Worm (Caenorhabditis elegans) whole organism, mixed stage, embryonic: ENCODE data around the gene srh-181.

Experiments used
- lin-13 ChIP-seq: fragments of 150-350 bp; optimal IDR thresholded peaks from 2 replicates; lab custom pipeline; 2014; ENCODE audit warnings: missing biosample characterization, missing genetic modification characterization
- lin-32 ChIP-seq: fragments of 200-800 bp; sonication (Bioruptor generic); optimal IDR thresholded peaks from 2 replicates; lab custom pipeline; 2018; ENCODE audit warnings: mild to moderate bottlenecking, missing genetic modification characterization, missing compliant biosample characterization
- lsy-2 ChIP-seq: fragments of 150-350 bp; optimal IDR thresholded peaks from 2 replicates; lab custom pipeline; 2014; ENCODE audit warnings: missing biosample characterization, missing genetic modification characterization
- pha-4 ChIP-seq: fragments of 150-350 bp; optimal IDR thresholded peaks from 2 replicates; lab custom pipeline; 2018; ENCODE audit warnings: missing biosample characterization, missing genetic modification reagents, missing genetic modification characterization
- sem-2 ChIP-seq: fragments of 200-800 bp; sonication (Bioruptor generic); optimal IDR thresholded peaks from 2 replicates; lab custom pipeline; 2018; ENCODE audit warnings: mild to moderate bottlenecking, missing genetic modification characterization, missing compliant biosample characterization
- snpc-4 ChIP-seq: fragments of 150-350 bp; optimal IDR thresholded peaks from 2 replicates; lab custom pipeline; 2014; ENCODE audit warnings: missing biosample characterization, missing genetic modification characterization
- sptf-1 ChIP-seq: sonication (generic microtip); optimal IDR thresholded peaks from 2 replicates; lab custom pipeline; 2017; ENCODE audit warnings: mild to moderate bottlenecking, missing genetic modification characterization, moderate library complexity, missing compliant biosample characterization
- unc-39 ChIP-seq: fragments of 150-350 bp; optimal IDR thresholded peaks from 2 replicates; lab custom pipeline; 2014; ENCODE audit warnings: missing biosample characterization, missing genetic modification characterization
- unc-62 ChIP-seq: fragments of 150-350 bp; optimal IDR thresholded peaks from 2 replicates; lab custom pipeline; 2014; ENCODE audit warnings: missing biosample characterization, missing genetic modification reagents, missing genetic modification characterization
- ztf-11 ChIP-seq: fragments of 150-350 bp; optimal IDR thresholded peaks from 2 replicates; lab custom pipeline; 2014; ENCODE audit warnings: missing biosample characterization, missing genetic modification characterization

DNA sequence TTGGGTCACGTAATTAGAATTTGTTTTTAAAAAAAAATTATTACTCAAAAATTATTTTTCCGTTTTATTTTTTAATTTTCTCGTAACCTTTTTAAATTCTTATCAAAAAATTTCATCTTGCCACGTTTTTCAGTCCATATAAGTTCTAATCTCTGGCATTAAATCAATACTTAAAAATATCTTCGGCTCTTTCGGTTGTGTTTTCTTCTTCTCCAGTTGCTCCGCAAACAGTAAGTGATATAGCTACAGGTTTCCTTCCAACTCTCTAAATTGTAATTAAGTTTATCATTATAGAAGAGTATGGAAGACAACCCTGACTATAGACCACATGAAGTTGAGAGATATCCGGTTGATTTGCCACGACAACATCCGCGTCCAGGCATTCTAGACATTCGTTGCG, 30.2 kb upstream of the srh-181 start, which contains the start of gene ZK228.1:
- no peak for TF ChIP-seq unc-62 (GFP tag; lab: Kevin White, UChicago)
- TF ChIP-seq snpc-4 (tag; lab: Kevin White, UChicago) = no peak
- no peak for TF ChIP-seq lsy-2 (tag; lab: Kevin White, UChicago)
- TF ChIP-seq lin-32 = no peak
- TF ChIP-seq unc-39 = no peak
- TF ChIP-seq ztf-11 (tag; lab: Kevin White, UChicago) = no peak
- TF ChIP-seq lin-13 (tag; lab: Kevin White, UChicago) = no peak
- no peak for TF ChIP-seq sem-2
- no peak for TF ChIP-seq sptf-1 (tag; lab: Kevin White, UChicago)
- no peak for TF ChIP-seq pha-4 (tag; lab: Kevin White, UChicago)
